Worm (Caenorhabditis elegans) whole organism, late embryonic: ENCODE results near the gene T19H5.7.

Source experiments
- F13H6.1 ChIP-seq: sonication (generic microtip); optimal IDR thresholded peaks from 2 replicates; lab custom pipeline; 2016; ENCODE audit warnings: missing genetic modification characterization, missing compliant biosample characterization
- T23F11.4 ChIP-seq: fragments of 200-800 bp; sonication (Bioruptor generic); optimal IDR thresholded peaks from 2 replicates; lab custom pipeline; 2018; ENCODE audit warnings: mild to moderate bottlenecking, missing genetic modification characterization, missing compliant biosample characterization
- Y22D7AL.16 ChIP-seq: sonication (generic microtip); optimal IDR thresholded peaks from 2 replicates; lab custom pipeline; 2016; ENCODE audit warnings: missing genetic modification characterization, missing compliant biosample characterization
- ahr-1 ChIP-seq: sonication (generic microtip); optimal IDR thresholded peaks from 2 replicates; lab custom pipeline; 2016; ENCODE audit warnings: missing genetic modification characterization, missing compliant biosample characterization
- ceh-14 ChIP-seq: sonication (generic microtip); optimal IDR thresholded peaks from 2 replicates; lab custom pipeline; 2016; ENCODE audit warnings: missing genotype, missing genetic modification characterization, missing compliant biosample characterization
- ceh-18 ChIP-seq: sonication (generic microtip); optimal IDR thresholded peaks from 2 replicates; lab custom pipeline; 2016; ENCODE audit warnings: missing genetic modification characterization, missing compliant biosample characterization
- ceh-22 ChIP-seq: sonication (generic microtip); optimal IDR thresholded peaks from 2 replicates; lab custom pipeline; 2017; ENCODE audit warnings: missing biosample characterization, missing genetic modification characterization
- ceh-48 ChIP-seq: sonication (generic microtip); optimal IDR thresholded peaks from 2 replicates; lab custom pipeline; 2016; ENCODE audit warnings: missing genetic modification characterization, inconsistent platforms, missing compliant biosample characterization
- ceh-9 ChIP-seq: sonication (generic microtip); optimal IDR thresholded peaks from 2 replicates; lab custom pipeline; 2016; ENCODE audit warnings: mild to moderate bottlenecking, missing genetic modification characterization, inconsistent platforms, missing compliant biosample characterization
- che-1 ChIP-seq: sonication (generic microtip); optimal IDR thresholded peaks from 2 replicates; lab custom pipeline; 2016; ENCODE audit warnings: mild to moderate bottlenecking, missing genetic modification characterization, missing compliant biosample characterization
- dmd-4 ChIP-seq: sonication (generic microtip); optimal IDR thresholded peaks from 2 replicates; lab custom pipeline; 2016; ENCODE audit warnings: borderline replicate concordance, missing genetic modification characterization, missing compliant biosample characterization
- dve-1 ChIP-seq: sonication (generic microtip); optimal IDR thresholded peaks from 2 replicates; lab custom pipeline; 2017; ENCODE audit warnings: antibody characterized with exemption, mild to moderate bottlenecking, missing genetic modification characterization, missing compliant biosample characterization
- elt-4 ChIP-seq: sonication (generic microtip); optimal IDR thresholded peaks from 2 replicates; lab custom pipeline; 2016; ENCODE audit warnings: missing genetic modification characterization, missing compliant biosample characterization
- ets-4 ChIP-seq: sonication (generic microtip); optimal IDR thresholded peaks from 2 replicates; lab custom pipeline; 2016; ENCODE audit warnings: missing genetic modification characterization, missing compliant biosample characterization
- eyg-1 ChIP-seq: sonication (generic microtip); optimal IDR thresholded peaks from 2 replicates; lab custom pipeline; 2016; ENCODE audit warnings: missing genotype, missing genetic modification characterization, missing compliant biosample characterization
- fax-1 ChIP-seq: sonication (generic microtip); optimal IDR thresholded peaks from 2 replicates; lab custom pipeline; 2016; ENCODE audit warnings: missing genotype, missing genetic modification characterization, missing compliant biosample characterization
- fkh-10 ChIP-seq: fragments of 150-350 bp; optimal IDR thresholded peaks from 2 replicates; lab custom pipeline; 2014; ENCODE audit warnings: missing biosample characterization, missing genetic modification reagents, missing genetic modification characterization
- fkh-6 ChIP-seq: sonication (generic microtip); optimal IDR thresholded peaks from 2 replicates; lab custom pipeline; 2016; ENCODE audit warnings: missing genetic modification characterization, missing compliant biosample characterization
- hlh-13 ChIP-seq: fragments of 200-800 bp; sonication (Bioruptor generic); optimal IDR thresholded peaks from 2 replicates; lab custom pipeline; 2018; ENCODE audit warnings: mild to moderate bottlenecking, missing genetic modification characterization, missing compliant biosample characterization
- hlh-15 ChIP-seq: sonication (generic microtip); optimal IDR thresholded peaks from 2 replicates; lab custom pipeline; 2016; ENCODE audit warnings: missing genetic modification characterization, missing compliant biosample characterization
- hlh-30 ChIP-seq: sonication (generic microtip); optimal IDR thresholded peaks from 2 replicates; lab custom pipeline; 2017; ENCODE audit warnings: antibody characterized with exemption, missing genetic modification characterization, missing compliant biosample characterization; ENCODE audit not compliant: insufficient read depth
- hlh-6 ChIP-seq: sonication (generic microtip); optimal IDR thresholded peaks from 2 replicates; lab custom pipeline; 2016; ENCODE audit warnings: missing genotype, missing genetic modification characterization, missing compliant biosample characterization
- lin-11 ChIP-seq: fragments of 200-800 bp; sonication (Bioruptor generic); optimal IDR thresholded peaks from 2 replicates; lab custom pipeline; 2018; ENCODE audit warnings: mild to moderate bottlenecking, missing genetic modification characterization, missing compliant biosample characterization
- madf-2 ChIP-seq: sonication (generic microtip); optimal IDR thresholded peaks from 2 replicates; lab custom pipeline; 2017; ENCODE audit warnings: missing genetic modification characterization, missing compliant biosample characterization
- nhr-11 ChIP-seq: fragments of 150-350 bp; optimal IDR thresholded peaks from 2 replicates; lab custom pipeline; 2014; ENCODE audit warnings: missing biosample characterization, missing genetic modification characterization
- npax-4 ChIP-seq: sonication (generic microtip); optimal IDR thresholded peaks from 2 replicates; lab custom pipeline; 2016; ENCODE audit warnings: missing genetic modification characterization, missing compliant biosample characterization
- pha-2 ChIP-seq: sonication (generic microtip); optimal IDR thresholded peaks from 2 replicates; lab custom pipeline; 2017; ENCODE audit warnings: mild to moderate bottlenecking, missing genetic modification characterization, missing compliant biosample characterization
- pha-4 ChIP-seq: fragments of 150-350 bp; optimal IDR thresholded peaks from 2 replicates; lab custom pipeline; 2018; ENCODE audit warnings: missing biosample characterization, missing genetic modification reagents, missing genetic modification characterization
- pqm-1 ChIP-seq: sonication (generic microtip); optimal IDR thresholded peaks from 2 replicates; lab custom pipeline; 2016; ENCODE audit warnings: missing genetic modification characterization, missing compliant biosample characterization
- ref-2 ChIP-seq: sonication (generic microtip); optimal IDR thresholded peaks from 2 replicates; lab custom pipeline; 2016; ENCODE audit warnings: missing genetic modification characterization, missing compliant biosample characterization
- rnt-1 ChIP-seq: sonication (generic microtip); optimal IDR thresholded peaks from 2 replicates; lab custom pipeline; 2016; ENCODE audit warnings: missing genetic modification characterization, missing compliant biosample characterization
- sdc-2 ChIP-seq: sonication (generic microtip); optimal IDR thresholded peaks from 2 replicates; lab custom pipeline; 2016; ENCODE audit warnings: missing genotype, missing genetic modification characterization, missing compliant biosample characterization
- sox-2 ChIP-seq: fragments of 200-800 bp; sonication (Bioruptor generic); IDR thresholded peaks from 2 replicates; pipeline ENCODE4 v1.3.6; 2022; ENCODE audit warnings: missing genetic modification reagents, missing genetic modification characterization, missing compliant biosample characterization
- sox-4 ChIP-seq: sonication (generic microtip); optimal IDR thresholded peaks from 2 replicates; lab custom pipeline; 2017; ENCODE audit warnings: mild to moderate bottlenecking, missing genetic modification characterization, inconsistent platforms, missing compliant biosample characterization
- tbx-2 ChIP-seq: sonication (generic microtip); optimal IDR thresholded peaks from 2 replicates; lab custom pipeline; 2016; ENCODE audit warnings: missing genetic modification characterization, missing compliant biosample characterization
- tbx-7 ChIP-seq: sonication (generic microtip); optimal IDR thresholded peaks from 2 replicates; lab custom pipeline; 2016; ENCODE audit warnings: missing genotype, missing genetic modification characterization, missing compliant biosample characterization
- unc-42 ChIP-seq: sonication (generic microtip); optimal IDR thresholded peaks from 2 replicates; lab custom pipeline; 2016; ENCODE audit warnings: missing genotype, missing genetic modification characterization, missing compliant biosample characterization
- zip-5 ChIP-seq: sonication (generic microtip); optimal IDR thresholded peaks from 2 replicates; lab custom pipeline; 2016; ENCODE audit warnings: missing genetic modification characterization, missing compliant biosample characterization
- ztf-16 ChIP-seq: sonication (generic microtip); optimal IDR thresholded peaks from 2 replicates; lab custom pipeline; 2017; ENCODE audit warnings: missing genetic modification characterization, missing compliant biosample characterization

Gene T19H5.7

DNA sequence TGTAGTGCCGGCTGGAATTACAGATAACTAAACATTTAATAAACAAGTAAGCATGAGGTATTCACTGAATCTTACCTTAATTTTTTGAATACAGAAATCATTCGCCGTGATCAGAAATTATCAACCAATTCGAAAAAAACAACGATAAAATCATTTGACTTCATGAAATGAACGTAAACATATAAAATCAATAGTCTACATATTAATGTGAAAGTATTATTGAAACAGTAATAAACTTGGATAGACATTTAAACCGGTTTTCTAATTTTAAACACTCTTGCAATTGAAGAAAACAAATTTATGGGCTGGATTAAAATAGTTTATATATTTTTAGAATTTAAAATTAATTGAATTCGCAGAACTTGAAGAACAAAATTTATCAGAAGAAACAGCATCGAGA, 38.1 kb downstream of the T19H5.7 start, which contains the start of gene chil-16:
Gene chil-16 (minus strand): TSS at position 101 of the 400 bp plus-strand sequence.
- TF ChIP-seq fax-1 (no peak), T23F11.4 (no peak), ceh-48 (no peak), nhr-11 (tag; lab: Kevin White, UChicago) (no peak), zip-5 (tag; lab: Kevin White, UChicago) (no peak), rnt-1 (no peak), F13H6.1 (tag; lab: Kevin White, UChicago) (no peak), ref-2 (tag; lab: Kevin White, UChicago) (no peak), hlh-30 (no peak)

DNA sequence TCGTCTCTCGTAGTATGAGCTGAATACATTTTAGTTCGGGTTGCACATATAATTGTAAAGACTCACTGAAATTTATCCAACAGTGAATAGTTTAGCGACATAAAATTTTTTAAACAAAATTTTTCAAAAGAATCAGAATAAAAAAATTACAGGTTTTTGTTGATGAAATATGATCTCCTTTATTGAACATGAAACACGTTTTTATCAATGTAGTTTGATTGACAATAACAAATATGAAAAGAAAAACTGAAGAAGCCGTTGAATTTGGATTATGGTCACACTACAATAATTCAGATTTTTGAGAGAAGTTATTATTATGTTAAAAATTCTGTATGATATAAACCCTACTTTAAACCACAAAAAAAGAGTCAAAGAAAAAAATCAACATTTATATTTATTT, 39.8 kb downstream of the T19H5.7 start, which contains the start of gene chil-17:
Gene chil-17 (minus strand): TSS at position 101 of the 400 bp plus-strand sequence.
- TF ChIP-seq fkh-6 (tag; lab: Kevin White, UChicago), result no peak
- TF ChIP-seq Y22D7AL.16 (tag; lab: Kevin White, UChicago), result no peak
- no peak for TF ChIP-seq ceh-9 (tag; lab: Kevin White, UChicago)
- TF ChIP-seq eyg-1 (tag; lab: Kevin White, UChicago), result no peak
- TF ChIP-seq ceh-18 (tag; lab: Kevin White, UChicago), result no peak
- no peak for TF ChIP-seq ztf-16 (tag; lab: Kevin White, UChicago)
- TF ChIP-seq ceh-14 (tag; lab: Kevin White, UChicago), result no peak
- TF ChIP-seq pha-2 (tag; lab: Kevin White, UChicago), result no peak
- TF ChIP-seq elt-4 (tag; lab: Kevin White, UChicago), result no peak
- no peak for TF ChIP-seq hlh-6
- TF ChIP-seq dve-1, result no peak
- TF ChIP-seq ceh-22 (tag; lab: Kevin White, UChicago), result no peak
- no peak for TF ChIP-seq pqm-1
- TF ChIP-seq ceh-48, result no peak

DNA sequence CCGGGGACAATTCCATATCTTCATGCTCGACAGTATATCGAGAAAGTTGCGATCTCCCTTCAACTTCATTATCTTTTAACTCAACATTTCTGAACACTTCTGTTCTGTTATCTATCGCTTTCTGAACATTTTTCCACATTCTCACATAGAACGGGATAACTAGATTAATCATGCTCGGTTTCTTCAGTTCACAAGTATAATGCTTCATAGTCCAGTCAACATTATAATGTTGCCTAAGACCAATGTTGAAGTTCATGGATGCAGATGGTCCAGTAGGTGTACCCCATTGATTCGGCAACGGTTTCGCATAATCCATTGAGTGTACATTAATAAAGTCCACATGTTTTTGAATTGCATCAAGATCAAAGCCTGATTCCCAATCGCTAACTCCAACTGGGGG, 41.1 kb downstream of the T19H5.7 start:
- TF ChIP-seq hlh-15 (tag; lab: Kevin White, UChicago) (no peak), ets-4 (tag; lab: Kevin White, UChicago) (no peak), sox-2 (GFP tag; lab: Robert Waterston, UW) (no peak), sox-4 (tag; lab: Kevin White, UChicago) (no peak), che-1 (no peak), fkh-6 (tag; lab: Kevin White, UChicago) (no peak), ahr-1 (tag; lab: Kevin White, UChicago) (no peak), madf-2 (tag; lab: Kevin White, UChicago) (no peak), eyg-1 (tag; lab: Kevin White, UChicago) (no peak), unc-42 (tag; lab: Kevin White, UChicago) (no peak), elt-4 (tag; lab: Kevin White, UChicago) (no peak), tbx-7 (no peak), dmd-4 (tag; lab: Kevin White, UChicago) (no peak), npax-4 (tag; lab: Kevin White, UChicago) (no peak)

DNA sequence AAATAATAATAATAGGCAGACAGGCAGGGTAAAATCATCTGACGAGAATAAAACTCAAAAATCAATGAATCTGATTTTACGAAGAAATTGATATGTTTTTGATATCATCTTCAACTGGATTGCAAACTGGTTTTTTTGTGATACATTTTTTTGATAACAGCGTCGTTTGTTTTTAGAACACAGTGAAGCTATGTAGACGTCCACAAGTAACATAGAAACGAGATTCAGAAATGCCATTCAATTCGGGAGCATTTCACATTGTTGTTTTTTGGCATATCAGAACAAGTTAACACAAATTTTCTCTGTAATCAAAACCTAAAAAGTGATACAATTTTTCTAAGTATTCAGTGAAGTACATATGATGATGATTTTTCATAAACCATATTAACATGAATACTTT, 41.7 kb downstream of the T19H5.7 start, which contains the start of gene chil-13:
Gene chil-13 (minus strand): TSS at position 101 of the 400 bp plus-strand sequence.
- no peak for TF ChIP-seq ceh-48
- TF ChIP-seq pha-4, result no peak
- no peak for TF ChIP-seq hlh-6
- no peak for TF ChIP-seq fkh-10 (GFP tag; lab: Kevin White, UChicago)
- TF ChIP-seq tbx-7, result no peak
- TF ChIP-seq madf-2 (tag; lab: Kevin White, UChicago), result no peak
- no peak for TF ChIP-seq sox-2 (GFP tag; lab: Robert Waterston, UW)
- TF ChIP-seq lin-11 (tag; lab: Kevin White, UChicago), result no peak
- TF ChIP-seq ets-4 (tag; lab: Kevin White, UChicago), result no peak
- TF ChIP-seq ztf-16 (tag; lab: Kevin White, UChicago), result no peak
- TF ChIP-seq hlh-15 (tag; lab: Kevin White, UChicago), result no peak
- TF ChIP-seq hlh-13 (GFP tag; lab: Kevin White, UChicago), result no peak
- no peak for TF ChIP-seq che-1
- no peak for TF ChIP-seq dmd-4 (tag; lab: Kevin White, UChicago)
- no peak for TF ChIP-seq sdc-2 (tag; lab: Kevin White, UChicago)
- TF ChIP-seq ref-2 (tag; lab: Kevin White, UChicago), result no peak
- TF ChIP-seq tbx-2 (tag; lab: Kevin White, UChicago), result no peak
